Fruit fly (Drosophila melanogaster) whole organism, embryonic: ENCODE results near the gene Mrtf.

ENCODE experiments used
- Atf-2 ChIP-seq: fragments of 200-800 bp; sonication (Bioruptor generic); optimal IDR thresholded peaks from 2 replicates; lab custom pipeline; 2016; ENCODE audit warnings: missing biosample characterization, missing genetic modification characterization
- Awh ChIP-seq: fragments of 200-800 bp; sonication (Bioruptor generic); IDR thresholded peaks from 2 replicates; pipeline ENCODE4, ENCODE4 v1.3.6; 2022; ENCODE audit warnings: missing biosample characterization, missing genetic modification characterization
- BtbVII ChIP-seq: fragments of 200-800 bp; sonication (Bioruptor generic); optimal IDR thresholded peaks from 3 replicates; lab custom pipeline; 2017; ENCODE audit warnings: missing biosample characterization, mild to moderate bottlenecking, missing genetic modification characterization
- CG10209 ChIP-seq: fragments of 200-800 bp; sonication (Bioruptor generic); optimal IDR thresholded peaks from 3 replicates; lab custom pipeline; 2017; ENCODE audit warnings: missing biosample characterization, mild to moderate bottlenecking, missing genetic modification characterization, missing genetic modification reagents
- CG12219 ChIP-seq: fragments of 200-800 bp; sonication (Bioruptor generic); optimal IDR thresholded peaks from 3 replicates; lab custom pipeline; 2018; ENCODE audit warnings: missing biosample characterization, mild to moderate bottlenecking, missing genetic modification characterization
- CG12299 ChIP-seq: fragments of 200-800 bp; sonication (Bioruptor generic); optimal IDR thresholded peaks from 2 replicates; lab custom pipeline; 2018; ENCODE audit warnings: missing biosample characterization, mild to moderate bottlenecking, missing genetic modification characterization
- CG12769 ChIP-seq: fragments of 200-800 bp; sonication (Bioruptor generic); optimal IDR thresholded peaks from 2 replicates; lab custom pipeline; 2019; ENCODE audit warnings: missing biosample characterization, mild to moderate bottlenecking, missing genetic modification characterization, moderate library complexity
- CG13424 ChIP-seq: fragments of 200-800 bp; sonication (Bioruptor generic); optimal IDR thresholded peaks from 2 replicates; lab custom pipeline; 2019; ENCODE audit warnings: missing biosample characterization, mild to moderate bottlenecking, missing genetic modification characterization, moderate library complexity
- CG13894 ChIP-seq: fragments of 200-800 bp; sonication (Bioruptor generic); optimal IDR thresholded peaks from 3 replicates; lab custom pipeline; 2018; ENCODE audit warnings: missing biosample characterization, mild to moderate bottlenecking, missing genetic modification characterization, moderate library complexity
- CG15601 ChIP-seq: fragments of 200-800 bp; sonication (Bioruptor generic); optimal IDR thresholded peaks from 3 replicates; lab custom pipeline; 2019; ENCODE audit warnings: missing biosample characterization, mild to moderate bottlenecking, missing genetic modification characterization, moderate library complexity
- CG16815 ChIP-seq: fragments of 200-800 bp; sonication (Bioruptor generic); optimal IDR thresholded peaks from 3 replicates; lab custom pipeline; 2017; ENCODE audit warnings: missing biosample characterization, mild to moderate bottlenecking, missing genetic modification characterization
- CG17568 ChIP-seq: fragments of 200-800 bp; sonication (Bioruptor generic); optimal IDR thresholded peaks from 2 replicates; lab custom pipeline; 2018; ENCODE audit warnings: missing biosample characterization, mild to moderate bottlenecking, missing genetic modification characterization, moderate library complexity
- CG31441 ChIP-seq: fragments of 200-800 bp; sonication (Bioruptor generic); IDR thresholded peaks from 2 replicates; pipeline ENCODE4 v1.3.6; 2022; ENCODE audit warnings: missing biosample characterization, missing genetic modification characterization
- CG6254 ChIP-seq: fragments of 200-800 bp; sonication (Bioruptor generic); optimal IDR thresholded peaks from 3 replicates; lab custom pipeline; 2017; ENCODE audit warnings: mild to moderate bottlenecking, missing biosample characterization, missing genetic modification reagents, missing genetic modification characterization
- CG8359 ChIP-seq: fragments of 200-800 bp; sonication (Bioruptor generic); optimal IDR thresholded peaks from 2 replicates; lab custom pipeline; 2017; ENCODE audit warnings: missing biosample characterization, mild to moderate bottlenecking, missing genetic modification characterization, borderline replicate concordance
- CG8478 ChIP-seq: fragments of >200 bp; optimal IDR thresholded peaks from 2 replicates; lab custom pipeline; 2018
- Camta ChIP-seq: fragments of 200-800 bp; sonication (Bioruptor generic); optimal IDR thresholded peaks from 2 replicates; lab custom pipeline; 2016; ENCODE audit warnings: missing biosample characterization, missing genetic modification characterization
- D19B ChIP-seq: fragments of 200-800 bp; sonication (Bioruptor generic); optimal IDR thresholded peaks from 2 replicates; lab custom pipeline; 2017; ENCODE audit warnings: missing biosample characterization, mild to moderate bottlenecking, missing genetic modification characterization
- Dbx ChIP-seq: fragments of 200-800 bp; sonication (Bioruptor generic); IDR thresholded peaks from 3 replicates; pipeline ENCODE4 v1.3.6; 2022; ENCODE audit warnings: missing biosample characterization, missing genetic modification characterization
- Dek ChIP-seq: fragments of 200-800 bp; sonication (Bioruptor generic); optimal IDR thresholded peaks from 3 replicates; lab custom pipeline; 2019; ENCODE audit warnings: missing biosample characterization, mild to moderate bottlenecking, missing genetic modification characterization, moderate library complexity
- Dfd ChIP-seq, 2 experiments: fragments of >200 bp; optimal IDR thresholded peaks; 2 replicates each; lab custom pipeline; 2017; ENCODE audit warnings: missing biosample characterization in 2 of 2, missing genetic modification characterization in 2 of 2
- Dip2 ChIP-seq: fragments of 200-800 bp; sonication (Bioruptor generic); IDR thresholded peaks from 2 replicates; pipeline ENCODE4 v1.3.6; 2022; ENCODE audit warnings: missing biosample characterization, missing genetic modification characterization
- Dip3 ChIP-seq: fragments of 200-800 bp; sonication (Bioruptor generic); optimal IDR thresholded peaks from 3 replicates; lab custom pipeline; 2016; ENCODE audit warnings: missing biosample characterization, missing genetic modification characterization
- Doc3 ChIP-seq: fragments of 200-800 bp; sonication (Bioruptor generic); IDR thresholded peaks from 3 replicates; pipeline ENCODE4 v1.3.6; 2022; ENCODE audit warnings: missing biosample characterization, missing genetic modification characterization; ENCODE audit not compliant: partially characterized antibody
- E2f1 ChIP-seq: fragments of 200-800 bp; sonication (Bioruptor generic); IDR thresholded peaks from 2 replicates; pipeline ENCODE4 v1.3.6; 2022; ENCODE audit warnings: missing biosample characterization, missing genetic modification characterization
- Fer1 ChIP-seq: fragments of 200-800 bp; sonication (Bioruptor generic); optimal IDR thresholded peaks from 2 replicates; lab custom pipeline; 2017; ENCODE audit warnings: missing biosample characterization, mild to moderate bottlenecking, missing genetic modification characterization
- Kr ChIP-seq: fragments of 200-800 bp; sonication (Bioruptor generic); optimal IDR thresholded peaks from 2 replicates; lab custom pipeline; 2017; ENCODE audit warnings: missing biosample characterization, mild to moderate bottlenecking, missing genetic modification characterization
- NFAT ChIP-seq: fragments of 200-800 bp; sonication (Bioruptor generic); IDR thresholded peaks from 2 replicates; pipeline ENCODE4 v1.3.6; 2022; ENCODE audit warnings: missing biosample characterization, missing genetic modification characterization
- Rfx ChIP-seq: fragments of 200-800 bp; sonication (Bioruptor generic); IDR thresholded peaks from 2 replicates; pipeline ENCODE4 v1.3.6; 2022; ENCODE audit warnings: missing biosample characterization, missing genetic modification characterization
- Sin3A ChIP-seq: fragments of >200 bp; optimal IDR thresholded peaks from 2 replicates; lab custom pipeline; 2018
- Spps ChIP-seq: fragments of 200-800 bp; sonication (Bioruptor generic); optimal IDR thresholded peaks from 2 replicates; lab custom pipeline; 2018; ENCODE audit warnings: missing biosample characterization, mild to moderate bottlenecking, missing genetic modification characterization
- Sry-δ ChIP-seq: fragments of 200-800 bp; sonication (Bioruptor generic); optimal IDR thresholded peaks from 2 replicates; lab custom pipeline; 2016; ENCODE audit warnings: missing biosample characterization, missing genetic modification characterization
- Tbp ChIP-seq: fragments of >200 bp; optimal IDR thresholded peaks from 2 replicates; lab custom pipeline; 2018; ENCODE audit warnings: missing biosample characterization, missing genetic modification characterization
- Vsx1 ChIP-seq: fragments of 200-800 bp; sonication (Bioruptor generic); optimal IDR thresholded peaks from 2 replicates; lab custom pipeline; 2017; ENCODE audit warnings: missing biosample characterization, mild to moderate bottlenecking, missing genetic modification characterization, missing genetic modification reagents
- aop ChIP-seq: fragments of 200-800 bp; sonication (Bioruptor generic); IDR thresholded peaks from 2 replicates; pipeline ENCODE4 v1.3.6; 2022; ENCODE audit warnings: missing biosample characterization, missing genetic modification characterization
- ase ChIP-seq: fragments of 200-800 bp; sonication (Bioruptor generic); IDR thresholded peaks from 3 replicates; pipeline ENCODE4 v1.3.6; 2022; ENCODE audit warnings: missing biosample characterization, missing genetic modification characterization
- cato ChIP-seq: fragments of 200-800 bp; sonication (Bioruptor generic); optimal IDR thresholded peaks from 2 replicates; lab custom pipeline; 2016; ENCODE audit warnings: missing biosample characterization, missing genetic modification characterization, borderline replicate concordance
- chm ChIP-seq: fragments of 200-800 bp; sonication (Bioruptor generic); IDR thresholded peaks from 2 replicates; pipeline ENCODE4 v1.3.6; 2022; ENCODE audit warnings: missing biosample characterization, missing genetic modification characterization
- dysf ChIP-seq: fragments of 200-800 bp; sonication (Bioruptor generic); IDR thresholded peaks from 3 replicates; pipeline ENCODE4 v1.3.6; 2022; ENCODE audit warnings: missing biosample characterization, missing genetic modification characterization
- lbe ChIP-seq: fragments of 200-800 bp; sonication (Bioruptor generic); optimal IDR thresholded peaks from 2 replicates; lab custom pipeline; 2016; ENCODE audit warnings: missing biosample characterization, mild to moderate bottlenecking, missing genetic modification characterization
- nau ChIP-seq: fragments of 200-800 bp; sonication (Bioruptor generic); optimal IDR thresholded peaks from 3 replicates; lab custom pipeline; 2017; ENCODE audit warnings: missing biosample characterization, mild to moderate bottlenecking, missing genetic modification characterization, missing genetic modification reagents
- nerfin-2 ChIP-seq: fragments of 200-800 bp; sonication (Bioruptor generic); IDR thresholded peaks from 2 replicates; pipeline ENCODE4 v1.3.6; 2022; ENCODE audit warnings: missing biosample characterization, missing genetic modification characterization; ENCODE audit not compliant: partially characterized antibody
- p53 ChIP-seq: fragments of 200-800 bp; sonication (Bioruptor generic); optimal IDR thresholded peaks from 2 replicates; lab custom pipeline; 2016; ENCODE audit warnings: missing biosample characterization, missing genetic modification characterization
- phol ChIP-seq: fragments of 200-800 bp; sonication (Bioruptor generic); optimal IDR thresholded peaks from 3 replicates; lab custom pipeline; 2018; ENCODE audit warnings: missing biosample characterization, mild to moderate bottlenecking, missing genetic modification characterization, moderate library complexity
- pita ChIP-seq: fragments of 200-800 bp; sonication (Bioruptor generic); optimal IDR thresholded peaks from 2 replicates; lab custom pipeline; 2017; ENCODE audit warnings: missing biosample characterization, mild to moderate bottlenecking, missing genetic modification characterization
- slou ChIP-seq: fragments of 200-800 bp; sonication (Bioruptor generic); optimal IDR thresholded peaks from 3 replicates; lab custom pipeline; 2016; ENCODE audit warnings: missing biosample characterization, missing genetic modification characterization
- sna ChIP-seq: fragments of 200-800 bp; sonication (Bioruptor generic); IDR thresholded peaks from 2 replicates; pipeline ENCODE4 v1.3.6; 2022; ENCODE audit warnings: missing biosample characterization, missing genetic modification characterization; ENCODE audit not compliant: partially characterized antibody
- sqz ChIP-seq: fragments of 200-800 bp; sonication (Bioruptor generic); optimal IDR thresholded peaks from 3 replicates; lab custom pipeline; 2018; ENCODE audit warnings: missing biosample characterization, mild to moderate bottlenecking, missing genetic modification characterization
- tna ChIP-seq: fragments of 200-800 bp; sonication (Bioruptor generic); IDR thresholded peaks from 2 replicates; pipeline ENCODE4 v1.3.6; 2022; ENCODE audit warnings: missing biosample characterization, missing genetic modification characterization; ENCODE audit not compliant: partially characterized antibody
- ttk ChIP-seq: fragments of 200-800 bp; sonication (Bioruptor generic); IDR thresholded peaks from 2 replicates; pipeline ENCODE4 v2.1.2; 2022; ENCODE audit warnings: missing biosample characterization, missing genetic modification characterization
- vfl ChIP-seq: fragments of 200-800 bp; sonication (Bioruptor generic); optimal IDR thresholded peaks from 2 replicates; lab custom pipeline; 2016; ENCODE audit warnings: missing biosample characterization, missing genetic modification characterization
- yki ChIP-seq: fragments of >200 bp; optimal IDR thresholded peaks from 3 replicates; lab custom pipeline; 2018

Mrtf gene

DNA sequence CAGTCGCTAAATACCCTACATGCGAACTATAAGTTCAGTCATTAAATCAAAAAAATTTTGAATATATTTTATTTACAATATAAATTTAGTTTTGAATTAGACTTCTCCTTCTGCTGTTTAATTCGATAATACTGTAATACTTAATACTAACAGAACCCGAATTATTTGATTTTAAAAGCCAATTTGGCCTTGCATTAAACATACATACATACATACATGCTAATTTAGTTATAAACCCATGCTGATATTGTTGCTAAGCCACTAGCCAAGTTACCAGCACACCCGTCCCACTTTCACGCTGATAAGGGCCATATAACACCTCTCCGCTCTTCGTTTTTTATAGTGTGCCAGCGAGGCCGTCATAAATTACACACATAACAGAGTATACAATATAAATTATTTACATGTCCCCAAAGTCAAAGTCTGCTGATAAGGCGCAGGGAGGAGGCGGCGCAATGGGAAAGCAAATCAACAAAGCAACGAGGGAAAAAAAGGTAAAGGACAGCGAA, 32.8 kb upstream of the Mrtf start (continued):
- TF ChIP-seq Kr = peak; percentile 72
- TF ChIP-seq Dek (tag; lab: Kevin White, UChicago) = no peak
- no peak for TF ChIP-seq lbe (GFP tag; lab: Kevin White, UChicago)
- TF ChIP-seq Fer1 (GFP tag; lab: Kevin White, UChicago) = peak; percentile 62
- no peak for TF ChIP-seq Camta
- TF ChIP-seq yki = no peak
- 0 out of 2 replicates have a peak, but pooled peaks have one; percentile 13 for TF ChIP-seq CG31441 (GFP tag; lab: Robert Waterston, UW)
- TF ChIP-seq E2f1 (GFP tag; lab: Robert Waterston, UW) = no peak
- peak; percentile 62 for TF ChIP-seq CG12769
- TF ChIP-seq Spps (tag; lab: Kevin White, UChicago) = no peak
- TF ChIP-seq tna (GFP tag; lab: Robert Waterston, UW) = no peak
- peak; percentile 64 for TF ChIP-seq Vsx1
- TF ChIP-seq CG15601 (tag; lab: Kevin White, UChicago) = peak; percentile 46
- TF ChIP-seq nau (GFP tag; lab: Kevin White, UChicago) = peak; percentile 57
- no peak for TF ChIP-seq CG16815 (GFP tag; lab: Kevin White, UChicago)
- peak; percentile 54 for TF ChIP-seq BtbVII
- TF ChIP-seq Atf-2 = no peak
- TF ChIP-seq sqz (GFP tag; lab: Kevin White, UChicago) = peak; percentile 66
- peak; percentile 55; the same call in 1 of the 3 replicates for TF ChIP-seq dysf (GFP tag; lab: Robert Waterston, UW)
- TF ChIP-seq pita = no peak
- TF ChIP-seq CG10209 = no peak
- TF ChIP-seq Sry-δ (GFP tag; lab: Kevin White, UChicago) = no peak
- peak; percentile 55; the same call in 1 of the 2 replicates for TF ChIP-seq chm
- no peak for TF ChIP-seq Dbx (GFP tag; lab: Robert Waterston, UW)
- no peak for TF ChIP-seq sna (GFP tag; lab: Robert Waterston, UW)
- no peak for TF ChIP-seq CG8359
- TF ChIP-seq CG8478 = no peak
- peak; percentile 62 for TF ChIP-seq CG12299 (tag; lab: Kevin White, UChicago)
- TF ChIP-seq Awh (GFP tag; lab: Robert Waterston, UW) = 0 out of 2 replicates have a peak, but pooled peaks have one; percentile 34
- no peak for TF ChIP-seq Doc3 (GFP tag; lab: Robert Waterston, UW)
- peak; percentile 75 for TF ChIP-seq CG17568
- peak; percentile 31 for TF ChIP-seq CG12219 (GFP tag; lab: Kevin White, UChicago)
- peak; percentile 70 for TF ChIP-seq phol (tag; lab: Kevin White, UChicago)
- TF ChIP-seq p53 (GFP tag; lab: Kevin White, UChicago) = no peak
- TF ChIP-seq NFAT = no peak
- TF ChIP-seq Dfd (GFP tag; optimal IDR thresholded peaks at IDR 0.05; lab: Kevin White, UChicago) = no peak
- no peak for TF ChIP-seq cato (GFP tag; lab: Kevin White, UChicago)
- no peak for TF ChIP-seq Dip2 (GFP tag; lab: Robert Waterston, UW)
- TF ChIP-seq aop (GFP tag; lab: Robert Waterston, UW) = no peak
- no peak for TF ChIP-seq nerfin-2 (GFP tag; lab: Robert Waterston, UW)
- TF ChIP-seq vfl (GFP tag; lab: Kevin White, UChicago) = no peak
- TF ChIP-seq CG6254 (GFP tag; lab: Kevin White, UChicago) = peak; percentile 46
- no peak for TF ChIP-seq Sin3A (lab: Kevin White, UChicago)
- TF ChIP-seq slou (GFP tag; lab: Kevin White, UChicago) = no peak
- no peak for TF ChIP-seq CG13424 (tag; lab: Kevin White, UChicago)
- TF ChIP-seq Tbp (GFP tag; lab: Kevin White, UChicago) = no peak
- TF ChIP-seq ase (GFP tag; lab: Robert Waterston, UW) = no peak
- peak; percentile 67 for TF ChIP-seq D19B (GFP tag; lab: Kevin White, UChicago)
- TF ChIP-seq CG13894 = peak; percentile 61
- no peak for TF ChIP-seq Dip3
- peak; percentile 50 for TF ChIP-seq Rfx (GFP tag; lab: Robert Waterston, UW)
- TF ChIP-seq ttk (GFP tag; lab: Robert Waterston, UW) = no peak
